Fruit fly (Drosophila melanogaster) S2 (cell line): Measurements from ENCODE around the gene Ada2a.

Experiments used
- CG8478 ChIP-seq: fragments of >200 bp; optimal IDR thresholded peaks from 2 replicates; lab custom pipeline; 2018
- CTCF ChIP-seq, 2 experiments: fragments of >200 bp; optimal IDR thresholded peaks; 2 replicates each; lab custom pipeline; 2018

dm6 chr3R:18249268-18249667 is 6.0 kb downstream of the Ada2a start:
- TF ChIP-seq CG8478 (no peak), CTCF (optimal IDR thresholded peaks at IDR 0.05; lab: Kevin White, UChicago) (no peak)
